Worm (Caenorhabditis elegans): ENCODE measurements around the gene F53G2.12.
A peak's percentile ranks its signal among the peaks of the same experiment; 100 is the strongest.

F53G2.12 gene

DNA sequence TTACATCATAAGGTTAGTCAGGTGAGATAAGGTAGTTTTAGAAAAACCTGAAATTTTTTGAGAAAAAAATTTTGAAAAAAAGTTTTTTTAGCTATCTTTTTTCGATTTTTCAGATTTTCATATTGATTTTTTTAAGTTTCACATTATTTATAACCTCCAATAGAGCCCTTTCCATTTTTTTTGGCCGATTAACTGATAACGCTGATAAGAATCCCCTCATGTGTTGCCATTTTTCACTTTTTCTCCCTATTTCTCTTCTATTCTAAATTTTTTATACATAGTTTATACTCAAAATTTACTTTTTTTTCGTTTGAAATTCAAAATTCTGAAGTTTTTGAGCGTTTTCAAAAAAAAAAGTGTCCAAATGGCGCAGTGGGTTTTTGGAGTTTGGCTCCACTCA, 40.7 kb downstream of the F53G2.12 start:
- TF ChIP-seq dmd-9 (GFP tag; IDR thresholded peaks at IDR 0.05): no peak
- TF ChIP-seq pqm-1 (tag; optimal IDR thresholded peaks at IDR 0.05): peak; percentile 71
- no peak for TF ChIP-seq daf-16 (GFP tag; optimal IDR thresholded peaks at IDR 0.05)
- peak; percentile 2 for TF ChIP-seq daf-16 (tag; optimal IDR thresholded peaks at IDR 0.05)

DNA sequence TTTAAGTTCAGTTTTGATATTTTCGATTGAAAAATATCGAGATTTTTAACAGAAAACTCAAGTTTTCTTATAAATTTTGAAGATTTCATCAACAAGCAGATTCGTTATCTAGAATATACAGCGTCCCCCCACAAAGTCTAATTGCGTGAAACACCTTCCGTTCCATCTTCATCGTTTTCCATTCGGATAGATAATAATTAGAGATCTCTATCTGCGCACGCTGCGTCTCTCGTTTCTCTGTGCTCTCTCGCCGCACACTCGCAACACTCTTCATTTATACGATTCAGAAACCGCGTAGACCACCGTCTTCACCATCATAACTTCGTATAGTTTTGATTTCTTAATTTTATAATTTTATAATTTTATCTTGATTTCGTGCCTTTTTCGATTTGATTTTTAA, 42.1 kb downstream of the F53G2.12 start:
- no peak for TF ChIP-seq ctbp-1 (GFP tag; IDR thresholded peaks at IDR 0.05)
- TF ChIP-seq unc-62 (GFP tag; optimal IDR thresholded peaks at IDR 0.05 in 1 of 2): peak in 1 of 2 experiments; percentile 37
- TF ChIP-seq unc-62 (tag; optimal IDR thresholded peaks at IDR 0.05): no peak

DNA sequence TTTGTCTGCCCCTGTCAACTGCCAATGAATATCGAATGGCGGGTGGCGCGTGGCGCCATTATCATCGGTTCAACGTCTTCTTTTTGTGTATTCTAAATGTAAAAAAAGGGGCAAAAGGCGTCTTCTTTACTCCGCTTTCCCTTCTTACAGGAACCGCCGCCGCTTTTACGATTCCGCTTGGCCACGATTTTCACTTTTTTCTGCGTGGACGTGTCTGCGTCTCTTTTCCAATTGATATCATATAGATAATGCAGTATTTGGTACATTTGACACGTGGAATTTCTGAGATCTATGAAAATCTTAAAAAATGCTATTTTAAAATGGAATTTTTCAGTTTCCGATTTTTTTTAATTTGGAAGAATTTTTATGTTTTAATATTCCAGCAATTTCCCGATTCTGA, 43.3 kb downstream of the F53G2.12 start:
- TF ChIP-seq mep-1 (tag; optimal IDR thresholded peaks at IDR 0.05): no peak
- TF ChIP-seq mxl-3 (GFP tag; optimal IDR thresholded peaks at IDR 0.05): peak; percentile 9

DNA sequence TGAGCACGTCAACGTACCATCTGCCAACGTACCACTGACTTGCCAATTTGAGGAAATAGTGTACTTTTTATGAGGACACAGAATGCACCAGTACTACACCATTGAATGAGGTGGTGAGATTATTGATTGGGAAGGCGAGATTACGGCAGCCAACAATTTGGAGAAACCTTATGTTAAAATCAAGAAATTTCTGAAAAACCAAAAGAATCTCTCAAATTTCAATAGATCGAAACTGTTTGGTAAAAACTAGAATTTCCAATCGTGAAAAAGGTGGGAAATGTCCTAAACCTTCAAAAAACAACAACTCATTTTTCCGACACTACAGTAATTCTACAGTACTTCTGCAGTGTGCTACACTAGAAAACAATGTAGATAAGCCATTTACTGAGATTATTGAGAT, 46.9 kb downstream of the F53G2.12 start, which contains the start of gene ceh-86:
ceh-86 (minus strand) TSS at position 101 of the 400 bp plus-strand sequence.
- TF ChIP-seq ztf-11 (tag; optimal IDR thresholded peaks at IDR 0.05) (no peak), unc-130 (GFP tag; optimal IDR thresholded peaks at IDR 0.05) (no peak), zip-11 (GFP tag; IDR thresholded peaks at IDR 0.05) (no peak)
